Fruit fly (Drosophila melanogaster) whole organism, wandering third instar larva: Measurements from ENCODE around the gene CG18549.

ENCODE experiments used
- CG32264 ChIP-seq: fragments of 200-800 bp; sonication (Bioruptor generic); optimal IDR thresholded peaks from 2 replicates; lab custom pipeline; 2016; ENCODE audit warnings: missing biosample characterization, missing genetic modification characterization
- CrebA ChIP-seq: fragments of 200-800 bp; sonication (Bioruptor generic); optimal IDR thresholded peaks from 2 replicates; lab custom pipeline; 2016; ENCODE audit warnings: missing biosample characterization, mild to moderate bottlenecking, missing genetic modification characterization, borderline replicate concordance
- Dif ChIP-seq: fragments of 200-275, 200-300 bp; sonication (Bioruptor generic); optimal IDR thresholded peaks from 2 replicates; lab custom pipeline; 2018; ENCODE audit warnings: missing biosample characterization, missing genetic modification characterization; ENCODE audit not compliant: partially characterized antibody
- GATAd ChIP-seq: sonication (Bioruptor generic); optimal IDR thresholded peaks from 2 replicates; lab custom pipeline; 2016; ENCODE audit warnings: missing biosample characterization, missing genetic modification characterization
- Hnf4 ChIP-seq: fragments of 200-800 bp; sonication (Bioruptor generic); optimal IDR thresholded peaks from 2 replicates; lab custom pipeline; 2016; ENCODE audit warnings: missing biosample characterization, mild to moderate bottlenecking, missing genetic modification characterization
- Hr78 ChIP-seq: fragments of >200 bp; optimal IDR thresholded peaks from 2 replicates; lab custom pipeline; 2017; ENCODE audit warnings: missing biosample characterization, missing genetic modification characterization
- Hr83 ChIP-seq: fragments of 200-300 bp; sonication (Bioruptor generic); optimal IDR thresholded peaks from 2 replicates; lab custom pipeline; 2016; ENCODE audit warnings: missing biosample characterization, mild to moderate bottlenecking, missing genetic modification characterization, moderate library complexity; ENCODE audit not compliant: poor library complexity, severe bottlenecking
- Jra ChIP-seq: sonication (Bioruptor generic); optimal IDR thresholded peaks from 2 replicates; lab custom pipeline; 2016; ENCODE audit warnings: missing biosample characterization, missing genetic modification characterization
- Mio ChIP-seq: sonication (Bioruptor generic); optimal IDR thresholded peaks from 2 replicates; lab custom pipeline; 2016; ENCODE audit warnings: missing biosample characterization, missing genetic modification characterization
- Myc ChIP-seq: fragments of >200 bp; optimal IDR thresholded peaks from 2 replicates; lab custom pipeline; 2017
- N ChIP-seq: fragments of >200 bp; optimal IDR thresholded peaks from 2 replicates; lab custom pipeline; 2018; ENCODE audit warnings: missing biosample characterization, missing external identifiers, missing genetic modification characterization
- Rel ChIP-seq, 2 experiments: fragments of 200-800 bp; sonication (Bioruptor generic) in 1 of 2; optimal IDR thresholded peaks; 2 replicates in 1 of 2; 3 replicates in 1 of 2; lab custom pipeline; 2016 to 2019; ENCODE audit warnings: mild to moderate bottlenecking in 2 of 2, missing biosample characterization in 2 of 2, missing genetic modification characterization in 2 of 2, moderate library complexity in 1 of 2
- Sp1 ChIP-seq: fragments of 200-800 bp; sonication (Bioruptor generic); optimal IDR thresholded peaks from 3 replicates; lab custom pipeline; 2019; ENCODE audit warnings: missing biosample characterization, mild to moderate bottlenecking, missing genetic modification characterization, moderate library complexity
- Vsx2 ChIP-seq: fragments of 200-300, 225-300 bp; sonication (Bioruptor generic); optimal IDR thresholded peaks from 2 replicates; lab custom pipeline; 2018; ENCODE audit warnings: missing biosample characterization, missing genetic modification characterization; ENCODE audit not compliant: partially characterized antibody
- br ChIP-seq: fragments of 200-800 bp; sonication (Bioruptor generic); optimal IDR thresholded peaks from 2 replicates; lab custom pipeline; 2016; ENCODE audit warnings: missing biosample characterization, missing genetic modification characterization
- dl ChIP-seq, 2 experiments: fragments of 175-275, 200-275 bp in 1 of 2; fragments of 200-275 bp in 1 of 2; sonication (Bioruptor generic); optimal IDR thresholded peaks; lab custom pipeline; 2018; ENCODE audit warnings: mild to moderate bottlenecking in 2 of 2, missing biosample characterization in 2 of 2, missing genetic modification characterization in 2 of 2, moderate library complexity in 2 of 2; ENCODE audit not compliant: partially characterized antibody in 2 of 2, insufficient read depth in 1 of 2
- dmrt93B ChIP-seq: fragments of 200-800 bp; sonication (Bioruptor generic); optimal IDR thresholded peaks from 2 replicates; lab custom pipeline; 2018; ENCODE audit warnings: missing biosample characterization, mild to moderate bottlenecking, missing genetic modification characterization
- foxo ChIP-seq, 2 experiments: fragments of 200-800 bp; sonication (Bioruptor generic); optimal IDR thresholded peaks; 2 replicates in 1 of 2; 3 replicates in 1 of 2; lab custom pipeline; 2016 to 2017; ENCODE audit warnings: missing biosample characterization in 2 of 2, missing genetic modification characterization in 2 of 2
- fru ChIP-seq: fragments of 200-800 bp; sonication (Bioruptor generic); optimal IDR thresholded peaks from 3 replicates; lab custom pipeline; 2016; ENCODE audit warnings: missing biosample characterization, mild to moderate bottlenecking, missing genetic modification characterization
- h ChIP-seq: fragments of 200-800 bp; sonication (Bioruptor generic); optimal IDR thresholded peaks from 3 replicates; lab custom pipeline; 2016; ENCODE audit warnings: missing biosample characterization, mild to moderate bottlenecking, missing genetic modification characterization
- lola ChIP-seq: fragments of >200 bp; optimal IDR thresholded peaks from 2 replicates; lab custom pipeline; 2017; ENCODE audit warnings: missing biosample characterization, missing genetic modification characterization
- pan ChIP-seq: fragments of >200 bp; optimal IDR thresholded peaks from 2 replicates; lab custom pipeline; 2017
- psq ChIP-seq: fragments of 200-800 bp; sonication (Bioruptor generic); optimal IDR thresholded peaks from 3 replicates; lab custom pipeline; 2017; ENCODE audit warnings: missing biosample characterization, mild to moderate bottlenecking, missing genetic modification characterization, moderate library complexity
- sage ChIP-seq: fragments of 200-800 bp; sonication (Bioruptor generic); optimal IDR thresholded peaks from 2 replicates; lab custom pipeline; 2016; ENCODE audit warnings: missing biosample characterization, mild to moderate bottlenecking, missing genetic modification characterization
- sv ChIP-seq: fragments of 200-800 bp; sonication (Bioruptor generic); optimal IDR thresholded peaks from 3 replicates; lab custom pipeline; 2016; ENCODE audit warnings: missing biosample characterization, missing genetic modification characterization
- usp ChIP-seq: fragments of >200 bp; optimal IDR thresholded peaks from 2 replicates; lab custom pipeline; 2017; ENCODE audit warnings: missing biosample characterization, missing genetic modification characterization
- woc ChIP-seq: sonication (Bioruptor generic); optimal IDR thresholded peaks from 2 replicates; lab custom pipeline; 2016; ENCODE audit warnings: missing biosample characterization, mild to moderate bottlenecking, missing genetic modification characterization

Gene CG18549

dm6 chr3R:12443769-12444168, 5.3 kb upstream of the CG18549 start:
- TF ChIP-seq Mio (GFP tag; lab: Kevin White, UChicago), result no peak
- no peak for TF ChIP-seq Rel (GFP tag; optimal IDR thresholded peaks at IDR 0.05; lab: Kevin White, UChicago)
- TF ChIP-seq Rel (tag; optimal IDR thresholded peaks at IDR 0.05; lab: Kevin White, UChicago), result peak; percentile 12
- TF ChIP-seq Hr83 (GFP tag; lab: Kevin White, UChicago), result peak; percentile 20
- peak; percentile 58 for TF ChIP-seq lola (GFP tag; lab: Kevin White, UChicago)
- TF ChIP-seq GATAd (GFP tag; lab: Kevin White, UChicago), result no peak
- no peak for TF ChIP-seq sage
- TF ChIP-seq fru (GFP tag; lab: Kevin White, UChicago), result no peak
- TF ChIP-seq CG32264, result no peak
- no peak for TF ChIP-seq Vsx2

DNA sequence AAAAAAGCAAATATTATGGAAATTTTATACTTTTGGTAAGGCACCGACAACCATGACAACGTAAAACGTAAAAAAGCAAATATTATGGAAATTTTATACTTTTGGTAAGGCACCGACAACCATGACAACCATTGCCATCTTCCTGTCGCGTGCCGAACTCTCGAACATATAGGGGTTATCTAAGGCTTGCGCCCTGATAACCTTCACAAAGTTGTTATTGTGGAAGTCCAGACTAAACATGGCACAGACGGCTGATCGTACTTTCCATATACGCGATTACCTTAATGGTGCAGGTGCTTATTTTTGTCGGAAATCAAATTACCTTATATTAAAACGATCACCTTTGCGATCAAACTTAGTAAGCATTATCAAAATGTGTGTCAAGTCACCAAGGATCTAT, 3.6 kb upstream of the CG18549 start:
- TF ChIP-seq Rel (GFP tag; optimal IDR thresholded peaks at IDR 0.05; lab: Kevin White, UChicago), result no peak
- peak; percentile 14 for TF ChIP-seq Rel (tag; optimal IDR thresholded peaks at IDR 0.05; lab: Kevin White, UChicago)
- TF ChIP-seq h (GFP tag; lab: Kevin White, UChicago), result peak; percentile 43
- no peak for TF ChIP-seq sage

dm6 chr3R:12447353-12447752, 1.7 kb upstream of the CG18549 start, which contains the start of gene vrs:
TSS of gene vrs (plus strand) at chr3R:12447653.
- TF ChIP-seq N (GFP tag; lab: Kevin White, UChicago) (no peak), sv (no peak)
- TF ChIP-seq, all 38 proteins: peak for 0

DNA sequence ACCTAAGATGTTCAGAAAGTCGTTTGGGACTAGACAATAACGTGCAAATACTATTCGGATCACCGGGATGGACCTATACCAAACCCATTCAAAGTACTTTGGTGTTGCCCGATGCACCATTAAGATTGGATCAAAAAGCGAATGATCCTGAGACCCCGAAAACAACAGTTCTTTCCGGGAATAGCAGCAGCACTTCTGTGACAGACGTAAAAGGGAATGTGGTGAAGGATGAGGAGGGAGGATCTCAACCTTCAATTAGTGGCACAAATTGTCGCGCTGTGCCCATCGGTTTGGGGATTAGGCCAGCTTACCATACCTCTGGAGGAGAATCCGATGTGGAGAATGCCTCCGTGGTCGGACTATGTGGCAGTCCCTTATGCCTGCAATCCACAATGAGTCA, 752 bp upstream of the CG18549 start:
- no peak for TF ChIP-seq Hnf4 (GFP tag; lab: Kevin White, UChicago)
- no peak for TF ChIP-seq pan (lab: Kevin White, UChicago)
- TF ChIP-seq Rel (GFP tag; optimal IDR thresholded peaks at IDR 0.05; lab: Kevin White, UChicago), result no peak
- no peak for TF ChIP-seq Rel (tag; optimal IDR thresholded peaks at IDR 0.05; lab: Kevin White, UChicago)
- no peak for TF ChIP-seq h (GFP tag; lab: Kevin White, UChicago)

dm6 chr3R:12449617-12450242, 634 bp downstream of the CG18549 start:
- no peak for TF ChIP-seq Hr83 (GFP tag; lab: Kevin White, UChicago)
- TF ChIP-seq CrebA (GFP tag; lab: Kevin White, UChicago), result no peak
- no peak for TF ChIP-seq Hnf4 (GFP tag; lab: Kevin White, UChicago)
- TF ChIP-seq woc (GFP tag; lab: Kevin White, UChicago), result no peak
- TF ChIP-seq dmrt93B, result no peak
- TF ChIP-seq foxo (GFP tag; optimal IDR thresholded peaks at IDR 0.05; lab: Kevin White, UChicago), result no peak
- no peak for TF ChIP-seq CG32264

DNA sequence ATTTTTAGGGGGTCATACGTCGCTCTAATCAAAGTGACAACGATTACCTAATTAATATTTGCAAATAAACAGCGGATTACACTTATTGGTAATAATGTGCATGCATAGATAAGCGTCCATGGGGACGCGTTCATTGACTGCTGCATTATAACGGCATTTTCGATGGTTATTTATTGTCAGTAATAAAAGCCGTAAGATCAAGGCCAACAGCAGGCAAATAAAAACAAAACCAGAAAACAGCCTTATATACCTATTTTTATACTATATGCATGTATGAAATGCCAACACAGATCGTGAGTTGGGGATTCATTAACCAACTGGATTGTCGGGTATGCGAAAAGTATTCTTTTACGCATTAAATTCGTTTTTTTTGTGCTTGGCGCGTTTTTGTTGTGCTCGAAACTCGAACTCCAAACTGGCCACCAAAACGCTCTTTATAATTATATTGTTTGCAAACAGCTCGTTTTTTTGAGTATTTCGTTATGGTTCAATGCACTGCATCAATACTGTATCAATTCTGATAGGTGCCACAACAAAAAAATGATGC, 1.7 kb downstream of the CG18549 start:
- TF ChIP-seq Rel (GFP tag; optimal IDR thresholded peaks at IDR 0.05; lab: Kevin White, UChicago), result no peak
- peak; percentile 46 for TF ChIP-seq Rel (tag; optimal IDR thresholded peaks at IDR 0.05; lab: Kevin White, UChicago)
- TF ChIP-seq Jra (GFP tag; lab: Kevin White, UChicago), result no peak

DNA sequence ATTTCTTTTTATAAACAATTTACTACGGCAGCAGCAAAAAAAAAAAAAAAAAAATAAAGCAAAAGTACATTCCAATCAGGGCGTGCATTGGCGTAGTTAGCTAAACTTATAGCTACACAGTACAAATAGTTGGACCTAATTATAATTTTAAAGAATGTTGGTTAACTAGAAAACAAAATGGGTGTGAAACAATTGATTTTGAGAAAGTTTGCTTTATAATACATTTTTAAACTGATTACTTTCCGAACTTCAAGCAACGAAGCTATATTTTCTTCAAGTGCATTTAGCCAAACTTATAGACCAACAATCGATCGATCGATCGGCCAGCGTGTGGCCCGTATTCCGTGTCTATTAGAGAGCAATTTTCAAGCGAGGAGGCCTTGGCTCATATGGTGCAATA, 2.3 kb downstream of the CG18549 start:
- TF ChIP-seq Myc (lab: Kevin White, UChicago), result no peak
- no peak for TF ChIP-seq psq (GFP tag; lab: Kevin White, UChicago)
- TF ChIP-seq br (GFP tag; lab: Kevin White, UChicago), result no peak
- no peak for TF ChIP-seq Hr78 (GFP tag; lab: Kevin White, UChicago)

- TF ChIP-seq usp (GFP tag; lab: Kevin White, UChicago), result no peak
- no peak for TF ChIP-seq br (GFP tag; lab: Kevin White, UChicago)
- no peak for TF ChIP-seq Hnf4 (GFP tag; lab: Kevin White, UChicago)
- TF ChIP-seq dl (GFP tag; optimal IDR thresholded peaks at IDR 0.05; lab: Kevin White, UChicago; ENCODE audit: insufficient read depth in 1 of 2, partially characterized antibody in 2 of 2), result no peak
- TF ChIP-seq Dif (GFP tag; lab: Kevin White, UChicago), result no peak
- TF ChIP-seq Sp1 (GFP tag; lab: Kevin White, UChicago), result no peak
- no peak for TF ChIP-seq psq (GFP tag; lab: Kevin White, UChicago)
- no peak for TF ChIP-seq sv
- TF ChIP-seq CrebA (GFP tag; lab: Kevin White, UChicago), result no peak
Measured at dm6 chr3R:12451888-12452514, 2.9 kb downstream of the CG18549 start, which contains the start of gene CG5509. TSS of gene CG5509 (plus strand) at chr3R:12452464.
